Worm (Caenorhabditis elegans): Measurements from ENCODE around the gene T01B7.9.

DNA sequence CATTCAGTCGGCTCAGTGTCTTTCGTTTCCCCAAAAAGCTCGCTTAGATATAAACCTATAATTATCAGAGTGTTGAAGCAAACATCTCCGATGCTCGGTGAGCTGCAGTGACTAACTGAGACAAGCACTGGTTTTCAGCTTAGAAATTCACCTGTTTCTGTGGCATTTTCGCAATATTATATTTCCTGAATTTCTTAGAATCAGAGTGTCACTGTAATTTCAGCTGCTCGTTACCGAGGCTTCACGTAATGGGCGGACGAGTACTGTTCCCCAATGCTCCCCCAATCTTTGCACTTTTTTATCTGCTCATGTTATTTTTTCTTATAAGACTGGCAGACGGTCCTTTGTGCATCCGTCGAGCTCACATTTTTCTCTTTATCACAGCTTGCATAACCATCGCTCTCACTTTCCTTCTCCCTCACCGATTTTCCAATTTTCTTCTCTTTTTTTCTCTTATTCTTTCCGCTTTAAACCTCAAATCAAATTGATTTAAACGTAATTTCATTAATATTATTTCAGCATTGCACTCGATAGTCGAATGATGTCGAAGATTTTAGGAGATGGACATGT lies 4.6 kb downstream of the T01B7.9 start, which contains the start of gene trcs-2:
- TF ChIP-seq klf-2 (GFP tag; conservative IDR thresholded peaks at IDR 0.05) = no peak
- no peak for TF ChIP-seq flt-1 (GFP tag; IDR thresholded peaks at IDR 0.05)

Measured in whole organism, midembryonic.